Fruit fly (Drosophila melanogaster): ENCODE measurements around the gene CecC.

CecC gene

DNA sequence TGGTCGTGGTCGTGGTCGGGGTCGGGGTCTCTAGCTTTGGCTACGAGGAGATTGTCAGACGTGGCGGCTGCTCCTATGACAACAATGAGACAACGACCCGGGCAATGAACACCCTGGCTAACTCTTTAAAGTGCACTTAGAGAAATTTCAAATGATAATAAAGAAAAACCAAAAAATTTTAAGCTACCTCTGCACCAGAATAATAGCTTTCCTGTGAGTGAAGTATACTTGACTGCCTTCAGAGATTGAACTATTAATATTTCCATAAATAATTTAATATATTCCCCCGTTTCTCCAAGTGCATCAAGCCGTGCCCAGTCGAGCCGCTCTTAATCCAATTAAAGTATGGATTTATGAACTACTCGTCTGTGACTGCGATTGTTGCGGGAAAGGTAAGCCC is 47.4 kb downstream of the CecC start (continued):
- peak; percentile 9 to 26 for TF ChIP-seq dpn (GFP tag; optimal IDR thresholded peaks at IDR 0.05)
- TF ChIP-seq Sox102F (GFP tag; optimal IDR thresholded peaks at IDR 0.05), result peak; percentile 37
- no peak for TF ChIP-seq CG8290 (GFP tag; optimal IDR thresholded peaks at IDR 0.05)
- no peak for TF ChIP-seq CG8290 (tag; optimal IDR thresholded peaks at IDR 0.05)
- peak; percentile 27 for TF ChIP-seq CG1233 (GFP tag; optimal IDR thresholded peaks at IDR 0.05)
- TF ChIP-seq H15 (GFP tag; IDR thresholded peaks at IDR 0.05), result no peak
- 0 out of 2 replicates have a peak, but pooled peaks have one; percentile 23 for TF ChIP-seq peb (GFP tag; IDR thresholded peaks at IDR 0.05)
- no peak for TF ChIP-seq B-H2 (GFP tag; optimal IDR thresholded peaks at IDR 0.05)
- TF ChIP-seq tio (GFP tag; optimal IDR thresholded peaks at IDR 0.05), result no peak
- TF ChIP-seq CG14050 (GFP tag; IDR thresholded peaks at IDR 0.05), result no peak
- TF ChIP-seq odd (GFP tag; optimal IDR thresholded peaks at IDR 0.05), result no peak
- peak; percentile 31; the same call in 2 of the 4 replicates for TF ChIP-seq Gug (GFP tag; IDR thresholded peaks at IDR 0.05)
- TF ChIP-seq twi (tag; optimal IDR thresholded peaks at IDR 0.05), result peak; percentile 16
- TF ChIP-seq CG7556 (GFP tag; optimal IDR thresholded peaks at IDR 0.05), result peak; percentile 38
- TF ChIP-seq dmrt99B (tag; optimal IDR thresholded peaks at IDR 0.05), result peak; percentile 47
- TF ChIP-seq zfh1 (GFP tag; IDR thresholded peaks at IDR 0.05), result peak; percentile 80
- TF ChIP-seq CG12299 (tag; optimal IDR thresholded peaks at IDR 0.05), result no peak
- peak; percentile 29 for TF ChIP-seq ATbp (GFP tag; optimal IDR thresholded peaks at IDR 0.05)
- no peak for TF ChIP-seq CG17568 (GFP tag; optimal IDR thresholded peaks at IDR 0.05)
- no peak for TF ChIP-seq knrl (GFP tag; IDR thresholded peaks at IDR 0.05; ENCODE audit: partially characterized antibody)
- TF ChIP-seq so (GFP tag; IDR thresholded peaks at IDR 0.05), result no peak
- 0 out of 2 replicates have a peak, but pooled peaks have one; percentile 10 for TF ChIP-seq stc (GFP tag; IDR thresholded peaks at IDR 0.05)
- TF ChIP-seq CG2199 (GFP tag; IDR thresholded peaks at IDR 0.05), result no peak
- TF ChIP-seq bsh (GFP tag; optimal IDR thresholded peaks at IDR 0.05), result peak; percentile 60 to 65
- peak; percentile 29 for TF ChIP-seq Sox100B (GFP tag; optimal IDR thresholded peaks at IDR 0.05)
- TF ChIP-seq dmrt11E (tag; optimal IDR thresholded peaks at IDR 0.05), result peak; percentile 75
- TF ChIP-seq Drgx (GFP tag; IDR thresholded peaks at IDR 0.05), result peak; percentile 26; the same call in 1 of the 2 replicates
- TF ChIP-seq Doc2 (GFP tag; IDR thresholded peaks at IDR 0.05), result no peak
- no peak for TF ChIP-seq CG12219 (GFP tag; optimal IDR thresholded peaks at IDR 0.05)
- TF ChIP-seq CG31388 (GFP tag; optimal IDR thresholded peaks at IDR 0.05), result no peak
- TF ChIP-seq cwo (GFP tag; optimal IDR thresholded peaks at IDR 0.05), result no peak
- 0 out of 3 replicates have a peak, but pooled peaks have one; percentile 33 for TF ChIP-seq tgo (GFP tag; IDR thresholded peaks at IDR 0.05)
- no peak for TF ChIP-seq kni (GFP tag; optimal IDR thresholded peaks at IDR 0.05)
- TF ChIP-seq Dip3 (GFP tag; optimal IDR thresholded peaks at IDR 0.05), result no peak
- TF ChIP-seq CG33557 (GFP tag; optimal IDR thresholded peaks at IDR 0.05), result peak; percentile 54
- peak; percentile 94 for TF ChIP-seq sens (GFP tag)
- TF ChIP-seq gsb-n (tag; optimal IDR thresholded peaks at IDR 0.05), result peak; percentile 58
- peak in 1 of 2 experiments; percentile 28 for TF ChIP-seq chif (GFP tag; optimal IDR thresholded peaks at IDR 0.05)
- peak; percentile 64; the same call in 2 of the 3 replicates for TF ChIP-seq ci (GFP tag; IDR thresholded peaks at IDR 0.05)
- peak; percentile 36 for TF ChIP-seq CG9817 (tag; optimal IDR thresholded peaks at IDR 0.05)
- peak; percentile 35 for TF ChIP-seq CG8924 (tag; optimal IDR thresholded peaks at IDR 0.05)
- TF ChIP-seq zen (tag; optimal IDR thresholded peaks at IDR 0.05), result peak; percentile 25
- peak; percentile 57 for TF ChIP-seq CG4404 (GFP tag; IDR thresholded peaks at IDR 0.05)
- TF ChIP-seq CG8281 (tag; optimal IDR thresholded peaks at IDR 0.05), result no peak
- TF ChIP-seq sc (optimal IDR thresholded peaks at IDR 0.05), result no peak
- peak; percentile 23 for TF ChIP-seq sc (GFP tag; optimal IDR thresholded peaks at IDR 0.05)
- peak; percentile 45 for TF ChIP-seq CG10979 (tag; optimal IDR thresholded peaks at IDR 0.05)
- TF ChIP-seq CG32772 (GFP tag; IDR thresholded peaks at IDR 0.05), result 0 out of 2 replicates have a peak, but pooled peaks have one; percentile 26
- TF ChIP-seq zf30C (GFP tag; optimal IDR thresholded peaks at IDR 0.05), result peak; percentile 67
- TF ChIP-seq mirr (GFP tag; optimal IDR thresholded peaks at IDR 0.05), result no peak
- peak; percentile 53 for TF ChIP-seq Abd-B (GFP tag; optimal IDR thresholded peaks at IDR 0.05)

Measured in whole organism, embryonic.